Fruit fly (Drosophila melanogaster): ENCODE measurements around the gene Prp40.

- TF ChIP-seq pan (optimal IDR thresholded peaks at IDR 0.05) (no peak), CG8478 (optimal IDR thresholded peaks at IDR 0.05) (no peak)
These were observed 21.9 kb downstream of the Prp40 start for dm6 chr2L:3044660-3045504.
